Worm (Caenorhabditis elegans) whole organism, L1 larva: ENCODE data around the gene F08H9.3.
A peak's percentile ranks its signal among the peaks of the same experiment; 100 is the strongest.

Experiments
- C04F5.9 ChIP-seq: sonication (generic microtip); optimal IDR thresholded peaks from 2 replicates; lab custom pipeline; 2016; ENCODE audit warnings: missing genetic modification characterization, missing compliant biosample characterization
- Y116A8C.19 ChIP-seq: sonication (generic microtip); optimal IDR thresholded peaks from 2 replicates; lab custom pipeline; 2016; ENCODE audit warnings: missing compliant biosample characterization, missing genetic modification characterization, borderline replicate concordance
- aha-1 ChIP-seq: fragments of 150-350 bp; optimal IDR thresholded peaks from 2 replicates; lab custom pipeline; 2014; ENCODE audit warnings: missing biosample characterization, missing genetic modification characterization
- blmp-1 ChIP-seq: fragments of 150-350 bp; optimal IDR thresholded peaks from 2 replicates; lab custom pipeline; 2014; ENCODE audit warnings: missing biosample characterization, missing genetic modification characterization
- ceh-88 ChIP-seq: fragments of 200-800 bp; sonication (Bioruptor generic); IDR thresholded peaks from 2 replicates; pipeline ENCODE4 v1.3.6; 2022; ENCODE audit warnings: missing genetic modification characterization, missing compliant biosample characterization
- dsc-1 ChIP-seq: sonication (generic microtip); optimal IDR thresholded peaks from 2 replicates; lab custom pipeline; 2016; ENCODE audit warnings: mild to moderate bottlenecking, missing genetic modification characterization, missing compliant biosample characterization
- egl-27 ChIP-seq, 2 experiments: fragments of 150-350 bp in 1 of 2; sonication (generic microtip); optimal IDR thresholded peaks; 3 replicates each; lab custom pipeline; 2017 to 2018; ENCODE audit warnings: missing biosample characterization in 2 of 2, missing genetic modification characterization in 2 of 2, missing genetic modification reagents in 2 of 2
- fkh-4 ChIP-seq: sonication (generic microtip); optimal IDR thresholded peaks from 2 replicates; lab custom pipeline; 2016; ENCODE audit warnings: missing compliant biosample characterization, missing genetic modification characterization, borderline replicate concordance
- fos-1 ChIP-seq: fragments of 150-350 bp; optimal IDR thresholded peaks from 2 replicates; lab custom pipeline; 2014; ENCODE audit warnings: missing biosample characterization, missing genetic modification characterization
- grh-1 ChIP-seq: fragments of 200-800 bp; sonication (Bioruptor generic); IDR thresholded peaks from 2 replicates; pipeline ENCODE4 v1.3.6; 2022; ENCODE audit warnings: missing genetic modification reagents, missing genetic modification characterization, missing compliant biosample characterization
- hlh-17 ChIP-seq: fragments of 200-800 bp; sonication (Bioruptor generic); optimal IDR thresholded peaks from 2 replicates; lab custom pipeline; 2018; ENCODE audit warnings: missing genetic modification characterization, mild to moderate bottlenecking, missing compliant biosample characterization, moderate library complexity, borderline replicate concordance
- hlh-4 ChIP-seq: sonication (generic microtip); optimal IDR thresholded peaks from 2 replicates; lab custom pipeline; 2016; ENCODE audit warnings: mild to moderate bottlenecking, missing genetic modification characterization, missing compliant biosample characterization
- hpl-2 ChIP-seq: fragments of 150-350 bp; optimal IDR thresholded peaks from 2 replicates; lab custom pipeline; 2014; ENCODE audit warnings: missing biosample characterization, missing genetic modification reagents, missing genetic modification characterization
- irx-1 ChIP-seq: sonication (generic microtip); optimal IDR thresholded peaks from 2 replicates; lab custom pipeline; 2016; ENCODE audit warnings: missing genetic modification characterization, missing compliant biosample characterization
- lin-13 ChIP-seq: fragments of 150-350 bp; optimal IDR thresholded peaks from 2 replicates; lab custom pipeline; 2014; ENCODE audit warnings: missing biosample characterization, missing genetic modification reagents, missing genetic modification characterization
- lin-14 ChIP-seq: fragments of 200-800 bp; sonication (Bioruptor generic); optimal IDR thresholded peaks from 2 replicates; lab custom pipeline; 2018; ENCODE audit warnings: mild to moderate bottlenecking, missing genetic modification characterization, moderate library complexity, missing compliant biosample characterization
- lin-15B ChIP-seq: fragments of 150-350 bp; sonication (generic microtip); optimal IDR thresholded peaks from 3 replicates; lab custom pipeline; 2014; ENCODE audit warnings: missing biosample characterization, missing genetic modification characterization
- lin-35 ChIP-seq, 2 experiments: fragments of 150-350 bp; optimal IDR thresholded peaks; 2 replicates each; lab custom pipeline; 2014; ENCODE audit warnings: missing biosample characterization in 2 of 2, missing genetic modification characterization in 2 of 2, missing genetic modification reagents in 2 of 2
- lin-39 ChIP-seq: fragments of 150-350 bp; optimal IDR thresholded peaks from 2 replicates; lab custom pipeline; 2014; ENCODE audit warnings: missing biosample characterization, missing genetic modification reagents, missing genetic modification characterization
- lir-3 ChIP-seq: sonication (generic microtip); optimal IDR thresholded peaks from 2 replicates; lab custom pipeline; 2016; ENCODE audit warnings: mild to moderate bottlenecking, missing genetic modification characterization, moderate library complexity, missing compliant biosample characterization; ENCODE audit not compliant: poor library complexity
- mdl-1 ChIP-seq, 2 experiments: fragments of 150-350 bp; optimal IDR thresholded peaks; 2 replicates each; lab custom pipeline; 2014 to 2017; ENCODE audit warnings: missing biosample characterization in 2 of 2, missing genetic modification characterization in 2 of 2, inconsistent platforms in 1 of 2
- mef-2 ChIP-seq: fragments of 150-350 bp; optimal IDR thresholded peaks from 2 replicates; lab custom pipeline; 2014; ENCODE audit warnings: missing biosample characterization, missing genetic modification characterization
- nhr-11 ChIP-seq: fragments of 150-350 bp; optimal IDR thresholded peaks from 2 replicates; lab custom pipeline; 2014; ENCODE audit warnings: missing biosample characterization, missing genetic modification characterization
- nhr-19 ChIP-seq: fragments of 200-800 bp; sonication (Bioruptor generic); conservative IDR thresholded peaks from 2 replicates; pipeline ENCODE4 v1.3.6; 2022; ENCODE audit warnings: missing genetic modification characterization, missing compliant biosample characterization
- nhr-28 ChIP-seq: fragments of 150-350 bp; optimal IDR thresholded peaks from 2 replicates; lab custom pipeline; 2014; ENCODE audit warnings: missing biosample characterization, missing genetic modification characterization
- nhr-76 ChIP-seq: sonication (generic microtip); optimal IDR thresholded peaks from 2 replicates; lab custom pipeline; 2017; ENCODE audit warnings: missing biosample characterization, missing genetic modification characterization
- nhr-77 ChIP-seq: fragments of 150-350 bp; optimal IDR thresholded peaks from 2 replicates; lab custom pipeline; 2014; ENCODE audit warnings: missing biosample characterization, missing genetic modification characterization
- nhr-85 ChIP-seq: sonication (generic microtip); peaks from one replicate; lab custom pipeline; 2016; ENCODE audit warnings: missing genetic modification characterization, inconsistent platforms, missing compliant biosample characterization
- pag-3 ChIP-seq: sonication (generic microtip); optimal IDR thresholded peaks from 2 replicates; lab custom pipeline; 2017; ENCODE audit warnings: missing genetic modification characterization, mild to moderate bottlenecking, missing compliant biosample characterization, antibody characterized with exemption, borderline replicate concordance; ENCODE audit not compliant: insufficient read depth
- skn-1 ChIP-seq: fragments of 150-350 bp; optimal IDR thresholded peaks from 2 replicates; lab custom pipeline; 2014; ENCODE audit warnings: missing biosample characterization, missing genetic modification characterization
- sptf-1 ChIP-seq: fragments of 150-350 bp; optimal IDR thresholded peaks from 2 replicates; lab custom pipeline; 2014; ENCODE audit warnings: missing biosample characterization, missing genetic modification characterization
- unc-130 ChIP-seq: fragments of 150-350 bp; optimal IDR thresholded peaks from 2 replicates; lab custom pipeline; 2017; ENCODE audit warnings: missing biosample characterization, missing genetic modification characterization, inconsistent platforms
- unc-30 ChIP-seq: sonication (generic microtip); optimal IDR thresholded peaks from 2 replicates; lab custom pipeline; 2017; ENCODE audit warnings: missing biosample characterization, missing genetic modification characterization
- vab-15 ChIP-seq: sonication (generic microtip); optimal IDR thresholded peaks from 2 replicates; lab custom pipeline; 2017; ENCODE audit warnings: missing genotype, mild to moderate bottlenecking, missing genetic modification characterization, missing compliant biosample characterization
- xbp-1 ChIP-seq: sonication (generic microtip); optimal IDR thresholded peaks from 2 replicates; lab custom pipeline; 2016; ENCODE audit warnings: missing genetic modification characterization, missing compliant biosample characterization
- zag-1 ChIP-seq: fragments of 150-350 bp; optimal IDR thresholded peaks from 2 replicates; lab custom pipeline; 2014; ENCODE audit warnings: missing biosample characterization, missing genetic modification characterization
- zip-4 ChIP-seq: fragments of 200-800 bp; sonication (Bioruptor generic); optimal IDR thresholded peaks from 2 replicates; lab custom pipeline; 2018; ENCODE audit warnings: mild to moderate bottlenecking, missing genetic modification characterization, moderate library complexity, missing compliant biosample characterization

The F08H9.3 gene

ce11 chrV:14510746-14511145 lies 47.6 kb upstream of the F08H9.3 start, which contains the start of gene R02D5.9 (continued):
- no peak for TF ChIP-seq nhr-11 (tag; lab: Kevin White, UChicago)
- no peak for TF ChIP-seq lin-13
- TF ChIP-seq lin-14 (GFP tag; lab: Kevin White, UChicago), result peak; percentile 87
- TF ChIP-seq xbp-1 (tag; lab: Kevin White, UChicago), result no peak
- TF ChIP-seq zip-4 (GFP tag; lab: Kevin White, UChicago), result no peak
- no peak for TF ChIP-seq nhr-76 (tag; lab: Kevin White, UChicago)
- TF ChIP-seq pag-3 (tag; lab: Kevin White, UChicago), result peak; percentile 6
- no peak for TF ChIP-seq zag-1
- TF ChIP-seq mdl-1 (tag; optimal IDR thresholded peaks at IDR 0.05; lab: Kevin White, UChicago), result peak in 1 of 2 experiments; percentile 94
- TF ChIP-seq unc-130 (tag; lab: Kevin White, UChicago), result peak; percentile 6
- TF ChIP-seq lin-39 (tag; lab: Kevin White, UChicago), result no peak
- peak; percentile 14 for TF ChIP-seq skn-1 (tag; lab: Kevin White, UChicago)
- no peak for TF ChIP-seq vab-15
- no peak for TF ChIP-seq lin-15B (tag; lab: Kevin White, UChicago)
- no peak for TF ChIP-seq nhr-77 (tag; lab: Kevin White, UChicago)
- no peak for TF ChIP-seq mef-2 (tag; lab: Kevin White, UChicago)
- no peak for TF ChIP-seq C04F5.9
- peak; percentile 91 for TF ChIP-seq nhr-85 (tag; lab: Kevin White, UChicago)
- no peak for TF ChIP-seq ceh-88
- TF ChIP-seq hlh-4, result no peak
- TF ChIP-seq lin-35 (GFP tag; optimal IDR thresholded peaks at IDR 0.05; lab: Kevin White, UChicago), result peak in 1 of 2 experiments; percentile 70
- no peak for TF ChIP-seq hpl-2 (GFP tag; lab: Kevin White, UChicago)
- no peak for TF ChIP-seq egl-27 (tag; optimal IDR thresholded peaks at IDR 0.05; lab: Kevin White, UChicago)
- TF ChIP-seq lir-3, result no peak
- no peak for TF ChIP-seq hlh-17 (GFP tag; lab: Kevin White, UChicago)
- no peak for TF ChIP-seq grh-1 (GFP tag; lab: Robert Waterston, UW)
- TF ChIP-seq sptf-1, result no peak
- no peak for TF ChIP-seq nhr-19
- no peak for TF ChIP-seq irx-1 (tag; lab: Kevin White, UChicago)

DNA sequence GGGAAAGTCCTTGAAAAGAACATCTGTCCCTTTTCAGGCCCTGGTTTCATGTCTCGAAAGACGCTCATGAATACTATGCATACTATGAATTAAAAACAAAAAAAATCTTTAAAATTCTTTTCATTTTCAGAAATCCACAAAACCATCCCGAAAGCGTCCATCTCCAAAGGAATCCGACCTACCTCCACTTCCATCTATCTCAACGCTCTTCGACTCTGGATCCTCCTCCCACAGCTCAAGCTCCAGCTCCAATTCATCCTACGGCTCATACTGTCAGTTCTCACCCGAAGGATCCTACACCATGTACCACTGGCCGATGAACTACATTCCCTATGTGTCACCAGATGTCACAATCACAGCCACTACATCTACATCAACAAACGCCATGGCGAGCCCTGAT lies 45.4 kb upstream of the F08H9.3 start:
- TF ChIP-seq unc-30 (tag; lab: Kevin White, UChicago) (no peak), Y116A8C.19 (tag; lab: Kevin White, UChicago) (no peak), nhr-28 (tag; lab: Kevin White, UChicago) (no peak), aha-1 (tag; lab: Kevin White, UChicago) (no peak), lir-3 (no peak), fos-1 (tag; lab: Kevin White, UChicago) (no peak), dsc-1 (no peak)

- TF ChIP-seq fkh-4 (no peak), blmp-1 (tag; lab: Kevin White, UChicago) (peak; percentile 99)
- TF ChIP-seq, all 84 proteins: peak for 1
Measured at ce11 chrV:14508005-14508521, 44.9 kb upstream of the F08H9.3 start, which contains the start of gene R02D5.1. Gene R02D5.1 (plus strand): TSS chrV:14508249.
